Worm (Caenorhabditis elegans) whole organism, mixed stage, embryonic: ENCODE results near the gene clec-183.

ENCODE experiments used
- M03D4.4 ChIP-seq: sonication (generic microtip); optimal IDR thresholded peaks from 2 replicates; lab custom pipeline; 2017; ENCODE audit warnings: mild to moderate bottlenecking, missing genetic modification characterization, missing compliant biosample characterization
- ceh-39 ChIP-seq: fragments of 150-350 bp; optimal IDR thresholded peaks from 2 replicates; lab custom pipeline; 2014; ENCODE audit warnings: missing biosample characterization, missing genetic modification characterization
- ceh-43 ChIP-seq: fragments of 200-800 bp; sonication (Bioruptor generic); optimal IDR thresholded peaks from 2 replicates; lab custom pipeline; 2018; ENCODE audit warnings: mild to moderate bottlenecking, missing genetic modification characterization, moderate library complexity, missing compliant biosample characterization
- ceh-83 ChIP-seq: fragments of 200-800 bp; sonication (Bioruptor generic); optimal IDR thresholded peaks from 2 replicates; lab custom pipeline; 2018; ENCODE audit warnings: mild to moderate bottlenecking, missing genetic modification characterization, missing compliant biosample characterization
- cnd-1 ChIP-seq: fragments of 200-800 bp; sonication (Bioruptor generic); optimal IDR thresholded peaks from 2 replicates; lab custom pipeline; 2018; ENCODE audit warnings: mild to moderate bottlenecking, missing genetic modification characterization, missing compliant biosample characterization
- drap-1 ChIP-seq: fragments of 200-800 bp; sonication (Bioruptor generic); optimal IDR thresholded peaks from 3 replicates; lab custom pipeline; 2018; ENCODE audit warnings: mild to moderate bottlenecking, missing genetic modification characterization, missing compliant biosample characterization
- elt-1 ChIP-seq: sonication (generic microtip); optimal IDR thresholded peaks from 2 replicates; lab custom pipeline; 2017; ENCODE audit warnings: missing genetic modification characterization, mild to moderate bottlenecking, missing compliant biosample characterization, antibody characterized with exemption, moderate library complexity, borderline replicate concordance; ENCODE audit not compliant: insufficient read depth
- elt-3 ChIP-seq: fragments of 150-350 bp; optimal IDR thresholded peaks from 2 replicates; lab custom pipeline; 2014; ENCODE audit warnings: missing biosample characterization, missing genetic modification characterization
- flh-1 ChIP-seq: fragments of 200-800 bp; sonication (Bioruptor generic); optimal IDR thresholded peaks from 2 replicates; lab custom pipeline; 2018; ENCODE audit warnings: mild to moderate bottlenecking, missing genetic modification characterization, moderate library complexity, missing compliant biosample characterization
- ham-2 ChIP-seq: fragments of 200-800 bp; sonication (Bioruptor generic); optimal IDR thresholded peaks from 2 replicates; lab custom pipeline; 2018; ENCODE audit warnings: mild to moderate bottlenecking, missing genetic modification characterization, missing compliant biosample characterization
- hlh-1 ChIP-seq: fragments of 150-350 bp; optimal IDR thresholded peaks from 2 replicates; lab custom pipeline; 2014; ENCODE audit warnings: missing biosample characterization, missing genetic modification reagents, missing genetic modification characterization
- lin-13 ChIP-seq: fragments of 150-350 bp; optimal IDR thresholded peaks from 2 replicates; lab custom pipeline; 2014; ENCODE audit warnings: missing biosample characterization, missing genetic modification characterization
- lin-32 ChIP-seq: fragments of 200-800 bp; sonication (Bioruptor generic); optimal IDR thresholded peaks from 2 replicates; lab custom pipeline; 2018; ENCODE audit warnings: mild to moderate bottlenecking, missing genetic modification characterization, missing compliant biosample characterization
- mab-5 ChIP-seq: fragments of 150-350 bp; optimal IDR thresholded peaks from 2 replicates; lab custom pipeline; 2014; ENCODE audit warnings: missing biosample characterization, missing genetic modification characterization
- mep-1 ChIP-seq: fragments of 150-350 bp; optimal IDR thresholded peaks from 2 replicates; lab custom pipeline; 2017; ENCODE audit warnings: missing biosample characterization, missing genetic modification reagents, missing genetic modification characterization, inconsistent platforms
- mls-2 ChIP-seq: sonication (generic microtip); optimal IDR thresholded peaks from 2 replicates; lab custom pipeline; 2016; ENCODE audit warnings: mild to moderate bottlenecking, missing genetic modification characterization, moderate library complexity, missing compliant biosample characterization
- nhr-2 ChIP-seq: fragments of 150-350 bp; optimal IDR thresholded peaks from 2 replicates; lab custom pipeline; 2014; ENCODE audit warnings: missing biosample characterization, missing genetic modification characterization
- nhr-237 ChIP-seq: fragments of 150-350 bp; optimal IDR thresholded peaks from 2 replicates; lab custom pipeline; 2014; ENCODE audit warnings: missing biosample characterization, missing genetic modification characterization
- nhr-28 ChIP-seq: fragments of 150-350 bp; optimal IDR thresholded peaks from 2 replicates; lab custom pipeline; 2014; ENCODE audit warnings: missing biosample characterization, missing genetic modification characterization
- nhr-76 ChIP-seq: sonication (generic microtip); optimal IDR thresholded peaks from 2 replicates; lab custom pipeline; 2017; ENCODE audit warnings: missing biosample characterization, missing genetic modification characterization
- pha-4 ChIP-seq: fragments of 150-350 bp; optimal IDR thresholded peaks from 2 replicates; lab custom pipeline; 2018; ENCODE audit warnings: missing biosample characterization, missing genetic modification reagents, missing genetic modification characterization
- sem-2 ChIP-seq: fragments of 200-800 bp; sonication (Bioruptor generic); optimal IDR thresholded peaks from 2 replicates; lab custom pipeline; 2018; ENCODE audit warnings: mild to moderate bottlenecking, missing genetic modification characterization, missing compliant biosample characterization
- snpc-4 ChIP-seq: fragments of 150-350 bp; optimal IDR thresholded peaks from 2 replicates; lab custom pipeline; 2014; ENCODE audit warnings: missing biosample characterization, missing genetic modification characterization
- sptf-1 ChIP-seq: sonication (generic microtip); optimal IDR thresholded peaks from 2 replicates; lab custom pipeline; 2017; ENCODE audit warnings: mild to moderate bottlenecking, missing genetic modification characterization, moderate library complexity, missing compliant biosample characterization
- tbx-8 ChIP-seq: fragments of 200-800 bp; sonication (Bioruptor generic); optimal IDR thresholded peaks from 2 replicates; lab custom pipeline; 2018; ENCODE audit warnings: mild to moderate bottlenecking, missing genetic modification characterization, moderate library complexity, missing compliant biosample characterization
- unc-120 ChIP-seq: sonication (generic microtip); optimal IDR thresholded peaks from 2 replicates; lab custom pipeline; 2017; ENCODE audit warnings: missing genetic modification characterization, missing compliant biosample characterization; ENCODE audit not compliant: poor library complexity, severe bottlenecking
- unc-39 ChIP-seq: fragments of 150-350 bp; optimal IDR thresholded peaks from 2 replicates; lab custom pipeline; 2014; ENCODE audit warnings: missing biosample characterization, missing genetic modification characterization
- unc-62 ChIP-seq: fragments of 150-350 bp; optimal IDR thresholded peaks from 2 replicates; lab custom pipeline; 2014; ENCODE audit warnings: missing biosample characterization, missing genetic modification reagents, missing genetic modification characterization
- zip-8 ChIP-seq: fragments of 150-350 bp; optimal IDR thresholded peaks from 2 replicates; lab custom pipeline; 2014; ENCODE audit warnings: missing biosample characterization, missing genetic modification characterization

The clec-183 gene

ce11 chrIV:9321039-9321851 is 6.6 kb upstream of the clec-183 start, which contains the start of the genes F49C12.12 and vha-17:
Gene F49C12.12 (minus strand): TSS chrIV:9321089.
Gene vha-17 (plus strand): TSS chrIV:9321801.
- peak; percentile 1 for TF ChIP-seq unc-120
- TF ChIP-seq lin-32 (GFP tag; lab: Kevin White, UChicago) = no peak
- TF ChIP-seq zip-8 (tag; lab: Kevin White, UChicago) = no peak
- TF ChIP-seq elt-3 (tag; lab: Kevin White, UChicago) = no peak
- peak; percentile 33 for TF ChIP-seq ceh-39 (tag; lab: Kevin White, UChicago)
- TF ChIP-seq tbx-8 (GFP tag; lab: Kevin White, UChicago) = no peak
- no peak for TF ChIP-seq mab-5 (tag; lab: Kevin White, UChicago)
- TF ChIP-seq nhr-237 (tag; lab: Kevin White, UChicago) = peak; percentile 10
- TF ChIP-seq sptf-1 (tag; lab: Kevin White, UChicago) = no peak
- no peak for TF ChIP-seq unc-39 (tag; lab: Kevin White, UChicago)
- no peak for TF ChIP-seq pha-4 (tag; lab: Kevin White, UChicago)

- TF ChIP-seq ceh-43 (GFP tag; lab: Kevin White, UChicago) (no peak), tbx-8 (GFP tag; lab: Kevin White, UChicago) (no peak), nhr-2 (no peak), elt-1 (tag; lab: Kevin White, UChicago) (no peak), unc-39 (tag; lab: Kevin White, UChicago) (no peak)
- TF ChIP-seq, all 35 proteins: peak for 0
Observed at ce11 chrIV:9322489-9322888, 5.3 kb upstream of the clec-183 start.

DNA sequence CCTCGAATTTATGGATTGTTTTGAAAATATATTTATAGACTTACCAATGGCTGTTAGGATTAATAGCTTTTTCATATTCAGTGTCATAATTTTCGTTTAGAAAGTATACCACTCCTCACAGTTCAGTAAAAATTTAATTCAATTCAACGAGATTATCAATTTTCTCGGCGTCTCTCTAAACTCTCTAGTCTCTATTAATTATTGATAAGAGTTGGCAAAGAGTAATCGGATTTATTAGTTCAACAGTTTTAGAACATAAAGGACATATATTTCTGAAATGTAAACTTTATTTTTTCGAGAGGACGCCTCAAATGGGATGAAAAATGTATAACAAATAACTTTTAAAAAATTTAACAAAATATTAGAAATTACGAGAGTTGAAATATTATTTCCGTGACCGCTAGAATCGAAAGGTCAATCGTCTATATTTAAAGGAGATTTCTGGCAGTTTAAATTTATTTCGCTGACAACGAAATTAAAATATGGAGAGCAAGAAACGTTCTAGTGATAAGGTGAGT is 3.8 kb upstream of the clec-183 start, which contains the start of the genes nspg-11 and F49C12.15:
Gene nspg-11 (minus strand): TSS at position 101 of the 518 bp plus-strand sequence.
Gene F49C12.15 (plus strand): TSS at position 468 of the 518 bp plus-strand sequence.
- TF ChIP-seq snpc-4 (tag; lab: Kevin White, UChicago) (no peak), unc-39 (tag; lab: Kevin White, UChicago) (no peak), cnd-1 (tag; lab: Kevin White, UChicago) (no peak), pha-4 (tag; lab: Kevin White, UChicago) (no peak), nhr-237 (tag; lab: Kevin White, UChicago) (no peak), nhr-76 (tag; lab: Kevin White, UChicago) (no peak), tbx-8 (GFP tag; lab: Kevin White, UChicago) (no peak), ceh-43 (GFP tag; lab: Kevin White, UChicago) (no peak), mls-2 (tag; lab: Kevin White, UChicago) (no peak), ceh-83 (GFP tag; lab: Kevin White, UChicago) (no peak), mab-5 (tag; lab: Kevin White, UChicago) (no peak), lin-13 (no peak), mep-1 (tag; lab: Kevin White, UChicago) (no peak), sem-2 (GFP tag; lab: Kevin White, UChicago) (no peak), unc-120 (no peak), nhr-2 (no peak)

- TF ChIP-seq flh-1 (GFP tag; lab: Kevin White, UChicago) = no peak
- TF ChIP-seq cnd-1 (tag; lab: Kevin White, UChicago) = no peak
- TF ChIP-seq mls-2 (tag; lab: Kevin White, UChicago) = no peak
- TF ChIP-seq zip-8 (tag; lab: Kevin White, UChicago) = no peak
- no peak for TF ChIP-seq elt-3 (tag; lab: Kevin White, UChicago)
- no peak for TF ChIP-seq unc-120
- no peak for TF ChIP-seq sptf-1 (tag; lab: Kevin White, UChicago)
- TF ChIP-seq unc-39 (tag; lab: Kevin White, UChicago) = no peak
- TF ChIP-seq lin-13 = no peak
- no peak for TF ChIP-seq mep-1 (tag; lab: Kevin White, UChicago)
- no peak for TF ChIP-seq hlh-1
- TF ChIP-seq drap-1 (GFP tag; lab: Kevin White, UChicago) = no peak
- TF ChIP-seq nhr-237 (tag; lab: Kevin White, UChicago) = no peak
- no peak for TF ChIP-seq nhr-28
- TF ChIP-seq unc-62 (GFP tag; lab: Kevin White, UChicago) = no peak
Observed at ce11 chrIV:9330755-9331154, 2.9 kb downstream of the clec-183 start, which contains the start of gene nspg-7.1. Gene nspg-7.1 (minus strand): TSS chrIV:9330855.

DNA sequence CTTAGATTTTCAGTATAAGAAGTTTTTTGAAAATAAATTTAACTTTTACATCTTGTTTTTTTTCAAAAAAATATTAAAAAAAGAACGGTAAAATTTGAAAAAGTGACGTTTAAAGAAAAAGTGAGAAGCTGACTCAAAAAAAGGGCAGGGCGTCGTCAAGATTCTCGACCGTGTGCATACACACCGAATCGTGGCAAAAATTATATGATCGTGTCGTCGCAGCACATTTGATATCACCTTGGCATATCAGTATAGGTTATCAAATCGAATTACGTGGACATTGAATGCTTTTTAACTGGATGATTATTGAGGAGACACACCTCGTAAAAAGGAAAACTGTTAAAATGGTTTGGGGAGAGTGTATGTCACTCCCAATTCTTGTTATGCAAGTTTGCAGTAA is 5.2 kb downstream of the clec-183 start:
- TF ChIP-seq lin-32 (GFP tag; lab: Kevin White, UChicago) = no peak
- no peak for TF ChIP-seq nhr-76 (tag; lab: Kevin White, UChicago)
- TF ChIP-seq M03D4.4 (tag; lab: Kevin White, UChicago) = no peak
- TF ChIP-seq drap-1 (GFP tag; lab: Kevin White, UChicago) = no peak
- no peak for TF ChIP-seq tbx-8 (GFP tag; lab: Kevin White, UChicago)
- no peak for TF ChIP-seq ceh-43 (GFP tag; lab: Kevin White, UChicago)
- TF ChIP-seq snpc-4 (tag; lab: Kevin White, UChicago) = no peak
- TF ChIP-seq cnd-1 (tag; lab: Kevin White, UChicago) = no peak
- TF ChIP-seq zip-8 (tag; lab: Kevin White, UChicago) = no peak
- TF ChIP-seq mab-5 (tag; lab: Kevin White, UChicago) = no peak
- TF ChIP-seq elt-3 (tag; lab: Kevin White, UChicago) = no peak
- TF ChIP-seq ham-2 (GFP tag; lab: Kevin White, UChicago) = no peak
- no peak for TF ChIP-seq mls-2 (tag; lab: Kevin White, UChicago)
- no peak for TF ChIP-seq pha-4 (tag; lab: Kevin White, UChicago)
- TF ChIP-seq nhr-2 = no peak
- TF ChIP-seq ceh-39 (tag; lab: Kevin White, UChicago) = no peak
- TF ChIP-seq ceh-83 (GFP tag; lab: Kevin White, UChicago) = no peak
- no peak for TF ChIP-seq sem-2 (GFP tag; lab: Kevin White, UChicago)
- TF ChIP-seq flh-1 (GFP tag; lab: Kevin White, UChicago) = no peak
- TF ChIP-seq lin-13 = no peak
